Worm (Caenorhabditis elegans) whole organism, L4 larva: ENCODE results near the gene B0302.2.

Experiments used
- F26F4.8 ChIP-seq: fragments of 200-800 bp; sonication (Bioruptor generic); conservative IDR thresholded peaks from 2 replicates; pipeline ENCODE4 v1.3.6; 2022; ENCODE audit warnings: missing genetic modification characterization, missing compliant biosample characterization
- R02D3.7 ChIP-seq: fragments of 150-350 bp; sonication (generic microtip); optimal IDR thresholded peaks from 3 replicates; lab custom pipeline; 2014; ENCODE audit warnings: missing biosample characterization, missing genetic modification characterization
- Y48G9A.11 ChIP-seq: fragments of 200-800 bp; sonication (Bioruptor generic); IDR thresholded peaks from 2 replicates; pipeline ENCODE4 v1.3.6; 2022; ENCODE audit warnings: missing genetic modification reagents, missing genetic modification characterization, missing compliant biosample characterization
- ama-1 ChIP-seq: fragments of 150-350 bp; optimal IDR thresholded peaks from 2 replicates; lab custom pipeline; 2014; ENCODE audit warnings: inconsistent platforms, mixed read lengths
- arid-1 ChIP-seq: fragments of 200-800 bp; sonication (Bioruptor generic); conservative IDR thresholded peaks from 2 replicates; pipeline ENCODE4 v1.3.6; 2022; ENCODE audit warnings: missing genetic modification reagents, missing genetic modification characterization, missing compliant biosample characterization
- cey-2 ChIP-seq: sonication (generic microtip); optimal IDR thresholded peaks from 3 replicates; lab custom pipeline; 2017; ENCODE audit warnings: missing genetic modification characterization, mild to moderate bottlenecking, missing compliant biosample characterization, antibody characterized with exemption, borderline replicate concordance; ENCODE audit not compliant: insufficient read depth
- ctbp-1 ChIP-seq: fragments of 200-800 bp; sonication (Bioruptor generic); IDR thresholded peaks from 2 replicates; pipeline ENCODE4 v1.3.6; 2022; ENCODE audit warnings: missing genetic modification reagents, missing genetic modification characterization, missing compliant biosample characterization
- jun-1 ChIP-seq: fragments of 150-350 bp; optimal IDR thresholded peaks from 2 replicates; lab custom pipeline; 2014; ENCODE audit warnings: missing biosample characterization, missing genetic modification reagents, missing genetic modification characterization
- mdt-29 ChIP-seq: fragments of 200-800 bp; sonication (Bioruptor generic); IDR thresholded peaks from 2 replicates; pipeline ENCODE4 v1.3.6; 2022; ENCODE audit warnings: missing genetic modification reagents, missing genetic modification characterization, missing compliant biosample characterization
- nhr-102 ChIP-seq: sonication (generic microtip); optimal IDR thresholded peaks from 2 replicates; lab custom pipeline; 2016; ENCODE audit warnings: mild to moderate bottlenecking, missing genetic modification characterization, moderate library complexity, missing compliant biosample characterization
- nhr-11 ChIP-seq: fragments of 150-350 bp; optimal IDR thresholded peaks from 2 replicates; lab custom pipeline; 2014; ENCODE audit warnings: missing biosample characterization, missing genetic modification characterization
- nhr-237 ChIP-seq: sonication (generic microtip); optimal IDR thresholded peaks from 2 replicates; lab custom pipeline; 2017; ENCODE audit warnings: missing biosample characterization, missing genetic modification characterization
- snpc-4 ChIP-seq: fragments of 150-350 bp; optimal IDR thresholded peaks from 2 replicates; lab custom pipeline; 2014; ENCODE audit warnings: missing biosample characterization, missing genetic modification characterization
- ztf-11 ChIP-seq: fragments of 150-350 bp; optimal IDR thresholded peaks from 2 replicates; lab custom pipeline; 2014; ENCODE audit warnings: missing biosample characterization, missing genetic modification characterization

DNA sequence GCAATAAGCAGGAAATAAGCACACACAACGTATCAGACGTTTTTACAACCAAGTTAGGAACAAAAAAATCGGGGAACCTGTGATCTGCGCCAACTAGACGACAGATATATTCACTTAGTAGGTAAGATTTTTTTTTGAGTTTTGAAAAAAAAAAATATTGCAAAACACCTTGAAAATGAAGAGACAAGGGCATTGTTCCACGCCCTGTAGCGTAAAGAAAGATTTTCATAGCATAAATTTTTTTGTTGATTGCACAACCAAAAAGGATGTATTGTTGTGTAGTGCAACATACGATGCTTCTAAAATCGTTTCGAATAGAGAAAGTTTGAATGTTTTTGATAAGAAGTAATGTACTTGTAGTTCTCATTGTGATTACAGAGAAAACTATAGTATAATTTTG lies 1.8 kb downstream of the B0302.2 start:
- TF ChIP-seq nhr-102 (tag; lab: Kevin White, UChicago) (no peak), nhr-237 (tag; lab: Kevin White, UChicago) (no peak), snpc-4 (no peak), F26F4.8 (GFP tag; lab: Robert Waterston, UW) (no peak), ama-1 (lab: Kevin White, UChicago) (no peak), ztf-11 (tag; lab: Kevin White, UChicago) (no peak), cey-2 (tag; lab: Kevin White, UChicago) (no peak), arid-1 (GFP tag; lab: Robert Waterston, UW) (no peak), mdt-29 (no peak), ctbp-1 (GFP tag; lab: Robert Waterston, UW) (no peak), nhr-11 (no peak), jun-1 (no peak), Y48G9A.11 (no peak), R02D3.7 (no peak)
